Worm (Caenorhabditis elegans): ENCODE measurements around the gene Y66H1A.8.

ce11 chrIV:484004-484403, 29.3 kb upstream of the Y66H1A.8 start:
- no peak for TF ChIP-seq flt-1 (GFP tag; IDR thresholded peaks at IDR 0.05)
- no peak for TF ChIP-seq ztf-23 (GFP tag; IDR thresholded peaks at IDR 0.05)
- TF ChIP-seq tab-1 (GFP tag; IDR thresholded peaks at IDR 0.05), result no peak
- no peak for TF ChIP-seq T22C8.4 (GFP tag; IDR thresholded peaks at IDR 0.05)
- TF ChIP-seq cog-1 (tag; optimal IDR thresholded peaks at IDR 0.05), result no peak
- TF ChIP-seq ref-1 (GFP tag; conservative IDR thresholded peaks at IDR 0.05), result no peak
- no peak for TF ChIP-seq ztf-29 (GFP tag; IDR thresholded peaks at IDR 0.05)
- TF ChIP-seq med-1 (GFP tag; optimal IDR thresholded peaks at IDR 0.05; ENCODE audit: insufficient read depth), result no peak
- no peak for TF ChIP-seq klf-2 (GFP tag; conservative IDR thresholded peaks at IDR 0.05)

Data from whole organism, midembryonic.